Fruit fly (Drosophila melanogaster): ENCODE measurements around the gene RSG7.
A peak's percentile ranks its signal among the peaks of the same experiment; 100 is the strongest.

Gene RSG7

DNA sequence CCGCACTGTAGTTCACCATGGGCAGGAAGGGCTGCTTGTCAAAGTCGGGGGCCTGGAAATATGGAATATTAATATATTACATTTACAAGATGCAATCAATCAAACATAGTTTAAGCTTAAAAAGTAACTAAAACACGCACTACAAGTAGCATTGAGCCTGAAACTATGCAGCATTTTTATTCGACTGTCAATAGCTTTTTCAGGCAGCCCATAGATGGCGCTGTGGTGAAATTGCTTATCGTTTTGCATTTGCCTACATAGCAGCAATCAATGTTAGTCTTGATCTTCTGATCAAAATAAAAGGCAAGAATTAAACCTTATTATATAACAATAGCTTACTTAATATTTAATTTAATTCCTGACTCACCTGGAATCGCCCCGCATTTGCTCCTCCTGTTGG is 2.3 kb upstream of the RSG7 start:
- TF ChIP-seq CTCF (optimal IDR thresholded peaks at IDR 0.05) (peak; percentile 87 to 88), CG8478 (optimal IDR thresholded peaks at IDR 0.05) (no peak)

dm6 chrX:16839905-16840304 is 4.3 kb downstream of the RSG7 start:
- TF ChIP-seq CTCF (optimal IDR thresholded peaks at IDR 0.05), result peak in 1 of 2 experiments; percentile 9
- TF ChIP-seq CG8478 (optimal IDR thresholded peaks at IDR 0.05), result no peak

dm6 chrX:16839033-16839432 is 5.2 kb downstream of the RSG7 start:
- no peak for TF ChIP-seq CTCF (optimal IDR thresholded peaks at IDR 0.05)
- TF ChIP-seq CG8478 (optimal IDR thresholded peaks at IDR 0.05), result no peak

DNA sequence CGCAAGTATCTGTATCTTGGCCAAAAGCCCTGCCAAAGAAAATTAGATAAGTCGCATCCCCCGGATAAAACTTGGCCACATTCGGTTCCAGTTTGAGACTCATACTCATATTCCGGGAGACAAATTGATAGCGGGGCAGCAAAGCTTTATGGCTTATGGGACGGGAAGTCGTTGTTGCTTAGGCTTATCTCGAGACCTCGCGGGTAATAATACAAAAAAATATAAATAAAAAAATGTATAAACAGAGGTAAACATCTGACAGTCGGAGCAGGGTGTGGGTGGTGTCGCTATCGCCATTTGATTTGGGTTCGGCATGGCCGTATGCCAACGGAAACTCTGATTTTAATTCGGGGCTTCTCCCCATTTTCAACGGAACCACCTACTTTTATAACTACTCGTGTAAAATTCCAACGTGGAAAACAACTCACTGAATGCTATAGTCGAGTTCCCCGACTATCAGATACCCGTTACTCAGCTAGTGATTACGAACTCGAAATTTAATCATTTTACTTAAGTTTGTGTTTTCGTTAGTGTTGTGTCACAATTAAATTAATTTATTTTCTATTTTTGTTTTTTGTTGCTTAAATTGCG is 6.5 kb downstream of the RSG7 start:
- TF ChIP-seq CG8478 (optimal IDR thresholded peaks at IDR 0.05) (no peak), CTCF (optimal IDR thresholded peaks at IDR 0.05) (no peak)

DNA sequence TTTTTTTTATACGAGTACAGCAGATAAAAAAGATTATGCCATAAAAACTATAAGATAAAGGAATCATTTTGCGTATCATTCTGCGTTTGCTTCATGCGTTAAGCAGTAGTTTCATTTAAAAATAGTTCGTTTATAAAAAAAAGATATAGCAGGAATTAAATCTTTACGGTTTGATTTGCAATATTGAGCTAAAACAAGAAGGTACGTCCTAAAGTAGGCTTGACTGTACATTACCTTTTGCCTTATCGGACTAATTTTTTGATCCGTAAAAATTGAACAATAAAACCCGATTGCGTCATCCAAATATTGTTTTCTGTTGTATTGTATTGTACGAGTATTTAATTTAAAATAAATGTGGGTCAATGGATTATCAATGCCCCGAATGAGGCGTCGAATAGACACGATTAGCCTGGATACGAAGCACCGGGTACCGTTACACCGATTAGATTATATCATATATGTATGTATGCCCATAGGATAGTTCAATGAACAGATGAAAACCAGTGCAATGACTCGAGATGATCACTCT is 7.4 kb downstream of the RSG7 start:
- TF ChIP-seq CG8478 (optimal IDR thresholded peaks at IDR 0.05) (no peak), CTCF (optimal IDR thresholded peaks at IDR 0.05) (no peak)

dm6 chrX:16836091-16836799 is 8.0 kb downstream of the RSG7 start:
- TF ChIP-seq CTCF (optimal IDR thresholded peaks at IDR 0.05), result no peak
- no peak for TF ChIP-seq CG8478 (optimal IDR thresholded peaks at IDR 0.05)

dm6 chrX:16835304-16835703 is 8.9 kb downstream of the RSG7 start, which contains the start of the genes CG13004 and CG46306:
TSS of gene CG13004 (minus strand) at chrX:16835520.
TSS of gene CG46306 (minus strand) at chrX:16835520.
- TF ChIP-seq CG8478 (optimal IDR thresholded peaks at IDR 0.05), result no peak
- TF ChIP-seq CTCF (optimal IDR thresholded peaks at IDR 0.05), result no peak

dm6 chrX:16834259-16834658 is 10.0 kb downstream of the RSG7 start:
- TF ChIP-seq CTCF (optimal IDR thresholded peaks at IDR 0.05), result no peak
- no peak for TF ChIP-seq CG8478 (optimal IDR thresholded peaks at IDR 0.05)

- TF ChIP-seq CG8478 (optimal IDR thresholded peaks at IDR 0.05) (no peak), CTCF (optimal IDR thresholded peaks at IDR 0.05) (no peak)
These were observed 11.1 kb downstream of the RSG7 start for dm6 chrX:16833097-16833496.

- TF ChIP-seq CG8478 (optimal IDR thresholded peaks at IDR 0.05), result no peak
These were observed 12.4 kb downstream of the RSG7 start for dm6 chrX:16831848-16832247.

- TF ChIP-seq CTCF (optimal IDR thresholded peaks at IDR 0.05) (no peak), CG8478 (optimal IDR thresholded peaks at IDR 0.05) (no peak)
These were observed 14.2 kb downstream of the RSG7 start for dm6 chrX:16830081-16830480.

dm6 chrX:16829439-16830028 is 14.7 kb downstream of the RSG7 start:
- TF ChIP-seq CG8478 (optimal IDR thresholded peaks at IDR 0.05), result no peak
- no peak for TF ChIP-seq CTCF (optimal IDR thresholded peaks at IDR 0.05)

dm6 chrX:16822080-16822479 is 22.2 kb downstream of the RSG7 start:
- no peak for TF ChIP-seq CG8478 (optimal IDR thresholded peaks at IDR 0.05)
- no peak for TF ChIP-seq CTCF (optimal IDR thresholded peaks at IDR 0.05)

- no peak for TF ChIP-seq CG8478 (optimal IDR thresholded peaks at IDR 0.05)
- TF ChIP-seq CTCF (optimal IDR thresholded peaks at IDR 0.05), result no peak
These were observed 23.0 kb downstream of the RSG7 start for dm6 chrX:16821216-16821615.

DNA sequence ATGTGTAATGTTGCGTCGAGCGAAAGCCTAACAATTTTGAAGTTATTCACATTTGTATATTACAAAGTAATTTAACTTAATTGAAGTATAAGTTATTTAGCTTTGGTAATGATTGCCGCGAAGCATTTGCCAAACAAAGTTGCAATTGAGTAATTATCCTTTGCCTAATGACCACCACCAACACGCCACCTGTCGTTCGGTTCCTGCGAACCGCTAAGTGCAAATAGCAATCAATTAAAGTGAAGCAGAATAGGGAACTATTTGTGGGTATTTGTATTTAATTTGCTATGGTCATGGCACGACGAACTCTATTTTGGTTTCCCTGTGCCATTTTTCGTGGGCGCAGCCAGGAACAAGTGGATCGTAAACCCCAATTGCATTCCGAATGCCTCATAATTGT is 23.6 kb downstream of the RSG7 start:
- TF ChIP-seq CTCF (optimal IDR thresholded peaks at IDR 0.05) (peak; percentile 63 to 69), CG8478 (optimal IDR thresholded peaks at IDR 0.05) (no peak)

- no peak for TF ChIP-seq CTCF (optimal IDR thresholded peaks at IDR 0.05)
- TF ChIP-seq CG8478 (optimal IDR thresholded peaks at IDR 0.05), result no peak
These were observed 26.0 kb downstream of the RSG7 start for dm6 chrX:16818186-16818585.
